Fruit fly (Drosophila melanogaster): ENCODE measurements around the gene twy.

The twy gene

DNA sequence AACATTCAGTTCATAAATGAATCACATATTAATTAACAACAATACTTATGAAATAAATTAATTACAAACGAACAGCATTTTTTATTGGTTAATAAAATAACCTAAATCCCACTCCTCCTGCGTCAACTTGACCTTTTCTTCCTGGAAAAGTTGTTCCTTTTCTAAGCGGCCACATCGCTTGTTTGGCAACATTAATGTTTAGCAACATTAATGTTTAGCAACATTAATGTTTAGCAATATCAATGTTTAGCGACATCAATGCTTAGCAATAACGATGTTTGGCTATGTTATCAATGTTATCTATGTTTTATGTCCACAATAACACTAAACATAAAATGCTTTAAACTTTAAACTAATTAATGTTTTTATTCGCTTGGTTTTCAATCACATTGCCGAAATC is 23.6 kb upstream of the twy start:
- no peak for TF ChIP-seq dsf (GFP tag; optimal IDR thresholded peaks at IDR 0.05; ENCODE audit: borderline replicate concordance)

DNA sequence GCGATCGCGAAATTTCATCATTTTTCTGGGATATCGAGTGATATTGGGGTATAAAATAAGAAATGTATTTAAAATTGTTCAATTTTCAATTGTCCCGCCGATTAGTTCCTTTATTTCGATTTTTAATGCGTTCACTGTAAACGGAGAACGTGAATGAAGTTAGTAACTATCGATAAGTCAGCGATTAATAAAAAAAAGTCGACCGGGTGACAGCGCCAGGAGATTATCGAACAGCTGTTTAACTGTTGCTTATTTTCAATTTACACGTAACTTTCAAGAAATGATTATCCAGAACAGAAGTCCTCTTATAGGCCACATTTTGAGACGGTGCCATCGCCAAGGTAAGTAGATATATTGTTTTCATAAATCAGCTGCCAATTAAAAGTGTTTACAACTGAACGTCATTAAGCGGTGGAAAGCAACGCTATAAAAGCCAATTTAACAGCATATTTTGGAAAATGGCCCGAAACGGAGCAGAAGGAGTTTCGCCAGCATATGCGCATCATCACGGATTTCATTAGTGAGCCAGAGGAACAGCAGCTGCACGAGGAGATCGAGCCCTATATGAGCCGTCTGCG is 22.2 kb upstream of the twy start, which contains the start of gene CG14130:
CG14130 (plus strand) TSS at position 225 of the 578 bp plus-strand sequence.
- TF ChIP-seq Vsx2 (GFP tag; optimal IDR thresholded peaks at IDR 0.05; ENCODE audit: partially characterized antibody) (peak; percentile 13), N (GFP tag; optimal IDR thresholded peaks at IDR 0.05) (no peak), Dfd (GFP tag; optimal IDR thresholded peaks at IDR 0.05) (no peak), Myc (optimal IDR thresholded peaks at IDR 0.05) (no peak), tai (GFP tag; optimal IDR thresholded peaks at IDR 0.05) (no peak)

- TF ChIP-seq N (GFP tag; optimal IDR thresholded peaks at IDR 0.05), result no peak
- TF ChIP-seq pan (optimal IDR thresholded peaks at IDR 0.05), result no peak
- no peak for TF ChIP-seq h (GFP tag; optimal IDR thresholded peaks at IDR 0.05)
- TF ChIP-seq CG32264 (GFP tag; optimal IDR thresholded peaks at IDR 0.05), result no peak
- TF ChIP-seq Mio (GFP tag; optimal IDR thresholded peaks at IDR 0.05), result no peak
- no peak for TF ChIP-seq Vsx2 (GFP tag; optimal IDR thresholded peaks at IDR 0.05; ENCODE audit: partially characterized antibody)
- no peak for TF ChIP-seq Dif (GFP tag; optimal IDR thresholded peaks at IDR 0.05; ENCODE audit: partially characterized antibody)
- TF ChIP-seq Dfd (GFP tag; optimal IDR thresholded peaks at IDR 0.05), result no peak
- TF ChIP-seq Hr78 (GFP tag; optimal IDR thresholded peaks at IDR 0.05), result no peak
- TF ChIP-seq lola (GFP tag; optimal IDR thresholded peaks at IDR 0.05), result no peak
- TF ChIP-seq dl (GFP tag; optimal IDR thresholded peaks at IDR 0.05; ENCODE audit: insufficient read depth in 1 of 2, partially characterized antibody in 2 of 2), result no peak
- TF ChIP-seq br (GFP tag; optimal IDR thresholded peaks at IDR 0.05), result no peak
- no peak for TF ChIP-seq Myc (optimal IDR thresholded peaks at IDR 0.05)
- TF ChIP-seq Rel (GFP tag; optimal IDR thresholded peaks at IDR 0.05), result no peak
- TF ChIP-seq Rel (tag; optimal IDR thresholded peaks at IDR 0.05), result no peak
Observed at dm6 chr3L:11814655-11815054, 21.6 kb upstream of the twy start, which contains the start of gene Cubn2. TSS of gene Cubn2 (minus strand) at chr3L:11814755.

DNA sequence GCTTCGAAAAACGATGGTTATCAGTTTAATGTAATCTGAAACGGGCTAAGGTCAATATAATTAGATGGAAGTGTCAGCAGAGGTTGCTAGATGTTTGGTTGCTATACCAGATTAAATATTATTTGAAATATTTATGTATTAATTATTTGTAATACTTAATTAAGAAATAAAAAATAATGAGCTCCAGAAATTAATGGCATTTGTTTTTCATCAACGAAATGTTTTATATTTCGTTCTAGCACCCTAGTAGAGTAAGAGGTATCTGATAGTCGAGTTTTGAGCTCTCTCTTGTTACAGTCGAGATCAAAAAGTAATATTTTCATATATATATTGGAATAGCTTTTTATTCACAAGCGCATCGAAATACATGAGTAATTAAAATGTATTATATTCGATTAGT is 8.5 kb upstream of the twy start:
- no peak for TF ChIP-seq dl (GFP tag; optimal IDR thresholded peaks at IDR 0.05; ENCODE audit: insufficient read depth in 1 of 2, partially characterized antibody in 2 of 2)
- TF ChIP-seq CG9705 (GFP tag; optimal IDR thresholded peaks at IDR 0.05), result no peak
- no peak for TF ChIP-seq Dif (GFP tag; optimal IDR thresholded peaks at IDR 0.05; ENCODE audit: partially characterized antibody)
- TF ChIP-seq psq (GFP tag; optimal IDR thresholded peaks at IDR 0.05), result no peak
- no peak for TF ChIP-seq tai (GFP tag; optimal IDR thresholded peaks at IDR 0.05)
- TF ChIP-seq dsf (GFP tag; optimal IDR thresholded peaks at IDR 0.05; ENCODE audit: borderline replicate concordance), result no peak

- TF ChIP-seq rgr (GFP tag; optimal IDR thresholded peaks at IDR 0.05) (no peak), sage (GFP tag; optimal IDR thresholded peaks at IDR 0.05) (no peak), Jra (GFP tag; optimal IDR thresholded peaks at IDR 0.05) (no peak), brk (GFP tag; optimal IDR thresholded peaks at IDR 0.05) (no peak), Myc (optimal IDR thresholded peaks at IDR 0.05) (no peak), CG32264 (GFP tag; optimal IDR thresholded peaks at IDR 0.05) (no peak), woc (GFP tag; optimal IDR thresholded peaks at IDR 0.05) (no peak), Mio (GFP tag; optimal IDR thresholded peaks at IDR 0.05) (no peak), Dif (GFP tag; optimal IDR thresholded peaks at IDR 0.05; ENCODE audit: partially characterized antibody) (no peak), sv (GFP tag; optimal IDR thresholded peaks at IDR 0.05) (no peak), lola (GFP tag; optimal IDR thresholded peaks at IDR 0.05) (no peak), GATAd (GFP tag; optimal IDR thresholded peaks at IDR 0.05) (no peak), Abd-B (GFP tag; optimal IDR thresholded peaks at IDR 0.05) (no peak), ey (GFP tag; optimal IDR thresholded peaks at IDR 0.05) (no peak), HLH106 (tag; optimal IDR thresholded peaks at IDR 0.05) (no peak), dl (GFP tag; optimal IDR thresholded peaks at IDR 0.05; ENCODE audit: insufficient read depth in 1 of 2, partially characterized antibody in 2 of 2) (no peak), Dfd (GFP tag; optimal IDR thresholded peaks at IDR 0.05) (no peak), Hr78 (GFP tag; optimal IDR thresholded peaks at IDR 0.05) (no peak), CrebA (GFP tag; optimal IDR thresholded peaks at IDR 0.05; ENCODE audit: borderline replicate concordance) (no peak), h (GFP tag; optimal IDR thresholded peaks at IDR 0.05) (no peak)
Observed at dm6 chr3L:11800761-11801160, 7.7 kb upstream of the twy start, which contains the start of gene Gcat. TSS of gene Gcat (minus strand) at chr3L:11800861.

Data from whole organism, wandering third instar larva.